Worm (Caenorhabditis elegans) whole organism, L3 larva: ENCODE data around the gene K02D3.2.

Experiments used
- aly-2 ChIP-seq: fragments of 150-350 bp; optimal IDR thresholded peaks from 2 replicates; lab custom pipeline; 2014; ENCODE audit warnings: missing biosample characterization, missing genetic modification characterization
- ama-1 ChIP-seq: fragments of 150-350 bp; optimal IDR thresholded peaks from 2 replicates; lab custom pipeline; 2018
- ceh-16 ChIP-seq: sonication (generic microtip); optimal IDR thresholded peaks from 2 replicates; lab custom pipeline; 2017; ENCODE audit warnings: missing biosample characterization, missing genetic modification characterization
- ceh-28 ChIP-seq: fragments of 150-350 bp; optimal IDR thresholded peaks from 2 replicates; lab custom pipeline; 2014; ENCODE audit warnings: missing biosample characterization, missing genetic modification reagents, missing genetic modification characterization
- ceh-82 ChIP-seq: fragments of 150-350 bp; optimal IDR thresholded peaks from 2 replicates; lab custom pipeline; 2014; ENCODE audit warnings: missing biosample characterization, missing genetic modification characterization
- ceh-9 ChIP-seq: sonication (generic microtip); optimal IDR thresholded peaks from 2 replicates; lab custom pipeline; 2018; ENCODE audit warnings: missing biosample characterization, missing genetic modification characterization
- daf-12 ChIP-seq: fragments of 150-350 bp; optimal IDR thresholded peaks from 2 replicates; lab custom pipeline; 2014; ENCODE audit warnings: missing biosample characterization, missing genetic modification reagents, missing genetic modification characterization
- elt-1 ChIP-seq: fragments of 150-350 bp; optimal IDR thresholded peaks from 2 replicates; lab custom pipeline; 2014; ENCODE audit warnings: missing biosample characterization, missing genetic modification characterization
- elt-2 ChIP-seq: sonication (generic microtip); optimal IDR thresholded peaks from 2 replicates; lab custom pipeline; 2016; ENCODE audit warnings: missing genetic modification reagents, mild to moderate bottlenecking, missing genetic modification characterization, missing compliant biosample characterization
- fkh-10 ChIP-seq: sonication (generic microtip); optimal IDR thresholded peaks from 2 replicates; lab custom pipeline; 2017; ENCODE audit warnings: missing biosample characterization, missing genetic modification reagents, missing genetic modification characterization
- fos-1 ChIP-seq: fragments of 150-350 bp; optimal IDR thresholded peaks from 2 replicates; lab custom pipeline; 2014; ENCODE audit warnings: missing biosample characterization, missing genetic modification characterization
- hmg-11 ChIP-seq: sonication (generic microtip); optimal IDR thresholded peaks from 2 replicates; lab custom pipeline; 2016; ENCODE audit warnings: missing genetic modification characterization, missing compliant biosample characterization
- jun-1 ChIP-seq: fragments of 150-350 bp; optimal IDR thresholded peaks from 2 replicates; lab custom pipeline; 2014; ENCODE audit warnings: missing biosample characterization, missing genetic modification reagents, missing genetic modification characterization
- lin-39 ChIP-seq: fragments of 150-350 bp; optimal IDR thresholded peaks from 2 replicates; lab custom pipeline; 2018; ENCODE audit warnings: missing biosample characterization, missing genetic modification reagents, missing genetic modification characterization
- lsy-12 ChIP-seq: sonication (generic microtip); optimal IDR thresholded peaks from 2 replicates; lab custom pipeline; 2016; ENCODE audit warnings: mild to moderate bottlenecking, missing genetic modification characterization, missing compliant biosample characterization
- mdl-1 ChIP-seq: fragments of 150-350 bp; optimal IDR thresholded peaks from 2 replicates; lab custom pipeline; 2014; ENCODE audit warnings: missing biosample characterization, missing genetic modification characterization
- mml-1 ChIP-seq: fragments of 150-350 bp; sonication (generic microtip); optimal IDR thresholded peaks from 3 replicates; lab custom pipeline; 2014; ENCODE audit warnings: missing biosample characterization, missing genetic modification characterization
- nfya-1 ChIP-seq: sonication (generic microtip); optimal IDR thresholded peaks from 2 replicates; lab custom pipeline; 2017; ENCODE audit warnings: missing genetic modification characterization, mild to moderate bottlenecking, missing compliant biosample characterization, antibody characterized with exemption, moderate library complexity; ENCODE audit not compliant: insufficient read depth
- nhr-12 ChIP-seq: fragments of 150-350 bp; optimal IDR thresholded peaks from 2 replicates; lab custom pipeline; 2014; ENCODE audit warnings: missing biosample characterization, missing genetic modification characterization
- nhr-23 ChIP-seq: fragments of 150-350 bp; optimal IDR thresholded peaks from 2 replicates; lab custom pipeline; 2014; ENCODE audit warnings: missing biosample characterization, missing genetic modification reagents, missing genetic modification characterization
- nhr-25 ChIP-seq: sonication (generic microtip); optimal IDR thresholded peaks from 2 replicates; lab custom pipeline; 2017; ENCODE audit warnings: missing biosample characterization, missing genetic modification characterization
- nhr-28 ChIP-seq: fragments of 150-350 bp; optimal IDR thresholded peaks from 2 replicates; lab custom pipeline; 2014; ENCODE audit warnings: missing biosample characterization, missing genetic modification characterization
- nhr-43 ChIP-seq: sonication (generic microtip); optimal IDR thresholded peaks from 2 replicates; lab custom pipeline; 2016; ENCODE audit warnings: mild to moderate bottlenecking, missing genetic modification characterization, missing compliant biosample characterization; ENCODE audit not compliant: poor library complexity, severe bottlenecking
- nhr-67 ChIP-seq: fragments of 150-350 bp; optimal IDR thresholded peaks from 2 replicates; lab custom pipeline; 2014; ENCODE audit warnings: missing biosample characterization, missing genetic modification characterization
- nhr-76 ChIP-seq: fragments of 150-350 bp; sonication (generic microtip); optimal IDR thresholded peaks from 5 replicates; lab custom pipeline; 2014; ENCODE audit warnings: missing biosample characterization, missing genetic modification characterization
- pha-4 ChIP-seq: fragments of 150-350 bp; optimal IDR thresholded peaks from 2 replicates; lab custom pipeline; 2014; ENCODE audit warnings: missing biosample characterization, missing genetic modification reagents, missing genetic modification characterization
- pqm-1 ChIP-seq: fragments of 150-350 bp; optimal IDR thresholded peaks from 2 replicates; lab custom pipeline; 2017; ENCODE audit warnings: missing biosample characterization, missing genetic modification characterization, inconsistent platforms
- skn-1 ChIP-seq: fragments of 150-350 bp; optimal IDR thresholded peaks from 2 replicates; lab custom pipeline; 2014; ENCODE audit warnings: missing biosample characterization, missing genetic modification characterization
- snpc-4 ChIP-seq: fragments of 150-350 bp; optimal IDR thresholded peaks from 2 replicates; lab custom pipeline; 2014; ENCODE audit warnings: missing biosample characterization, missing genetic modification characterization
- tbx-2 ChIP-seq: sonication (generic microtip); optimal IDR thresholded peaks from 2 replicates; lab custom pipeline; 2016; ENCODE audit warnings: mild to moderate bottlenecking, missing genetic modification characterization, missing compliant biosample characterization
- unc-39 ChIP-seq: sonication (generic microtip); optimal IDR thresholded peaks from 4 replicates; lab custom pipeline; 2017; ENCODE audit warnings: missing biosample characterization, missing genetic modification characterization
- unc-62 ChIP-seq: fragments of 150-350 bp; sonication (generic microtip); optimal IDR thresholded peaks from 4 replicates; lab custom pipeline; 2014; ENCODE audit warnings: missing biosample characterization, missing genetic modification reagents, missing genetic modification characterization
- ztf-4 ChIP-seq: fragments of 150-350 bp; optimal IDR thresholded peaks from 2 replicates; lab custom pipeline; 2014; ENCODE audit warnings: missing biosample characterization, missing genetic modification characterization

K02D3.2 gene

DNA sequence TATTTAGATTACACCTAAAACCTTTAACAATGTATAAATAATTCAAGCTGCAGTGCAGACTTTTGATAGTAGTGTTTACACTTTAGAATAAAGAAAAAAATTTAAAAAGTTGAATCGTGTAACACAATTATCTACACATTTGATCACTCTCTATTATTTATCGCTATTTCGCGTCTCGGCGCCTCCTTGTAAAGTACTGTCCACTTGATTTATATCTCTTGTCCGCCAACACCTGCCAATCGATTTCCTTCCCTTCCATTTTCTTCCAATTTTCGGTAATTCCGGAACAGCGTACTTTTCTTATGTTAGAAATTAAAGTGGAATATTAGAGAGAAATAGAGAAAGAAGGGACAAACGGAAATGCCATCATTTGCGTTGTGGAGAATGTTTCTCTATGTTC is 33.7 kb upstream of the K02D3.2 start (continued):
- TF ChIP-seq lsy-12 (tag; lab: Kevin White, UChicago) = no peak

DNA sequence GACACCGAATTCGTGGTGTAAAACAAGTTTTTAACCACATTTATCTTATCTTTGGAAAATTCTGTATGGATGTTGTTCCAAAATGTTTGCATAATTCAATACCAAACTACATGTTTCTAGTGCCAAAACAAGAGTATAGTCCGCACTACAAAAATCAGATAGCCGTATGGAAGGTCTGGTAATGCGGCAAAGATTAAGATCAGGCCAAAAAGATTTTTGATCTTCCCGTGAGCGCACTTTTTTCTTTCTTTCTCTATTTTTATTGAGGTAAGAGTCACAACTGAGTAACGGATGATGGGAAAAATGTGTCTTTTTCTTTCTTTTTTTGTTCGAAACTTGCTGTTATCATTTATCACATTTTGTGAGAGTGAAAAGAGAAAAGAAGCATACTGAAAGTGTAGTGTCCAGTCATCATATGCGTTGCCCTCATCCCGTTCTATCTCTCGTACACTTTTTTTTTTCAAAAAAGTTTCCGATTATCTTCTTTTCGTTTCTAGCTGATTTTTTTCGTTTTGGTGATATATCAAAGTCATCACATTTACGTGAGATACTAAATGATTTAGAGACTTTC is 32.8 kb upstream of the K02D3.2 start:
- TF ChIP-seq nhr-25 (peak; percentile 21), unc-39 (no peak), nhr-28 (tag; lab: Kevin White, UChicago) (no peak), fos-1 (no peak), skn-1 (tag; lab: Kevin White, UChicago) (no peak), elt-1 (tag; lab: Kevin White, UChicago) (peak; percentile 94), unc-62 (GFP tag; lab: Kevin White, UChicago) (no peak), nfya-1 (tag; lab: Kevin White, UChicago) (peak; percentile 26), nhr-43 (tag; lab: Kevin White, UChicago) (peak; percentile 40), mdl-1 (tag; lab: Kevin White, UChicago) (no peak), ztf-4 (tag; lab: Kevin White, UChicago) (no peak), aly-2 (tag; lab: Kevin White, UChicago) (no peak), lin-39 (tag; lab: Kevin White, UChicago) (no peak), nhr-67 (tag; lab: Kevin White, UChicago) (no peak), daf-12 (tag; lab: Kevin White, UChicago) (no peak), pha-4 (tag; lab: Kevin White, UChicago) (no peak), jun-1 (tag; lab: Kevin White, UChicago) (no peak), ceh-28 (tag; lab: Kevin White, UChicago) (no peak), hmg-11 (peak; percentile 53), pqm-1 (tag; lab: Kevin White, UChicago) (peak; percentile 28), nhr-76 (no peak), snpc-4 (tag; lab: Kevin White, UChicago) (no peak), ceh-16 (no peak), elt-2 (tag; lab: Kevin White, UChicago) (peak; percentile 23), ama-1 (no peak)

DNA sequence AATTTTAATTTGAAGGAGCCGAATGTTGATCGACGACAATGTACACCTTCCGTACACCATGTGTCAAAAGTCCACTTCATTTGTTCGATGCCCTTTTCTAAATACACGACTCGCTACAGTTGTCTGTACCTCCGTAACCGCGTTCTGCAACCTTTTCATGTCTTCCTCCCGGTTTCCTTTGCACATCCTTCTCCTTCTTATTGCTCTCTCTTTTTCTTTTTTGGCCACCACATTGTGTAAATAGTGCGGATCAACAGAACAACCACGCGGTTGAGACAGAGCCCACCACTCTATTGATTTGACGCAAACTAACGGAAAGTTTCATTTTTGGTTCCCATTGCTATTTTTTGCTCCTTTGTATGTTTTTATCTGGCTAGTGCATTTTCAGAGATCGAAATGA is 31.6 kb upstream of the K02D3.2 start:
- TF ChIP-seq aly-2 (tag; lab: Kevin White, UChicago) (no peak), pha-4 (tag; lab: Kevin White, UChicago) (peak; percentile 93)

DNA sequence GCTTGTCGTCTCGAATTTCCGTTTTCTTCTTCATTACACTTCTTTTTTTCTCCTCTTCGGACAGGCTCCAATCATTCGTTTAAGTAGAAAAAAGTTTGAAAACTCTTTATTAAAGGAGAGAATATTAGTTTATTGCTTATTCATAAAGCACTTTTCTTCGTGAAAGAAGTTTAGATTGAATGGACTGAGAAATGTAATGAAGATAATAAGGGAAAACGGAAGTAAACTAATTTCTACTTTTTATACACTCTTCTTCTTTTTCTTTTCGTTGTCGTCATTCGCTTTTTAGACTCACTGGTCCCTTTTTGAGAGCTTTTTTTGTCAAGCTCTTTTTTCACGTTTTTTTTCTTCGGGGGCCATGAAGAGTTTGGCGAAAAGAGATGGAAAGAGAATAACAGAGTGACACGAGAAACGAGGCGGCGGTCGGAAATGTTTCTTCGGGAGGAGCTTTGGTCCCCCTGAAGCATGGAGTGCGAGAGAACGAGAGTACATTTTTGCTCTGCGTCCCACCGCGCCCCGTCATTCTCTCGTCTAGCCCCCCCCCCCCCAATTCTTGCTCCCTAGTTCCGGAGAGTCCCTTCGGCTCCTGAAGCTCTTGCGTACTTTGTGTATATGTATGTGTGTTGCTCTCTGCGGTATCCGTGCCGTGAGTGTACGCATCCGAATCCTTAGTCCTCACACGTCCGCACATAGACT is 27.5 kb upstream of the K02D3.2 start:
- TF ChIP-seq nhr-23 (no peak), ceh-28 (tag; lab: Kevin White, UChicago) (peak; percentile 15), fkh-10 (GFP tag; lab: Kevin White, UChicago) (peak; percentile 62), hmg-11 (peak; percentile 24), ceh-9 (tag; lab: Kevin White, UChicago) (no peak), pha-4 (tag; lab: Kevin White, UChicago) (no peak), tbx-2 (tag; lab: Kevin White, UChicago) (no peak), nhr-28 (tag; lab: Kevin White, UChicago) (no peak), nhr-67 (tag; lab: Kevin White, UChicago) (no peak), lin-39 (tag; lab: Kevin White, UChicago) (peak; percentile 59), mdl-1 (tag; lab: Kevin White, UChicago) (peak; percentile 31), lsy-12 (tag; lab: Kevin White, UChicago) (peak; percentile 19), ceh-82 (tag; lab: Kevin White, UChicago) (no peak), nhr-12 (tag; lab: Kevin White, UChicago) (no peak), nhr-25 (no peak), pqm-1 (tag; lab: Kevin White, UChicago) (no peak), mml-1 (no peak), nfya-1 (tag; lab: Kevin White, UChicago) (peak; percentile 45)

DNA sequence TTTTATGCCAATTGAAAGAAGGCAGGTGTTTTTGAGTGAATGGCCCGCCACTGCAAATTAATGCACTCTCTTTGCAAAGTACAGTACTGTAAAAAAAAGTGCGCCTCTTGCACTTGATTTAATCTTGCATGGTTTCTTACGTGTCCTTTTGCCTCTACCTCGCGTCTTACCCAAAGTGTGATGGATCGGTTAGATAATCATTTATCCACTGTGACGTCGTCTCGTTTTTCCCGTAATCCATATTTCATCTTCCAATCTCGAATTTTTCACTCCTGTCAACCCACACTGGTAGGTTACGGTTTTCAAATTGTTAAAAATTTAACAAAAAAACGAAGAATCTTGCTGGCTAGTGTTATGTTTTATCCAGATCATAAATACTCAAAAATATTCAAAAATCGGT is 24.9 kb upstream of the K02D3.2 start:
- TF ChIP-seq nhr-23 (peak; percentile 28), nhr-25 (peak; percentile 16), fos-1 (no peak), elt-1 (tag; lab: Kevin White, UChicago) (peak; percentile 88)
